Fruit fly (Drosophila melanogaster) whole organism, embryonic: ENCODE data around the gene CG32645.

Source experiments
- CG11695 ChIP-seq: fragments of 200-800 bp; sonication (Bioruptor generic); IDR thresholded peaks from 3 replicates; pipeline ENCODE4 v1.3.6; 2022; ENCODE audit warnings: missing biosample characterization, missing genetic modification characterization
- CG14050 ChIP-seq: fragments of 200-800 bp; sonication (Bioruptor generic); IDR thresholded peaks from 3 replicates; pipeline ENCODE4 v1.3.6; 2022; ENCODE audit warnings: missing biosample characterization, missing genetic modification characterization
- CG15601 ChIP-seq: fragments of 200-800 bp; sonication (Bioruptor generic); optimal IDR thresholded peaks from 3 replicates; lab custom pipeline; 2019; ENCODE audit warnings: missing biosample characterization, mild to moderate bottlenecking, missing genetic modification characterization, moderate library complexity
- CG3065 ChIP-seq: fragments of 200-800 bp; sonication (Bioruptor generic); optimal IDR thresholded peaks from 2 replicates; lab custom pipeline; 2016; ENCODE audit warnings: missing biosample characterization, missing genetic modification characterization
- CG33213 ChIP-seq: fragments of 200-800 bp; sonication (Bioruptor generic); optimal IDR thresholded peaks from 3 replicates; lab custom pipeline; 2016; ENCODE audit warnings: missing biosample characterization, missing genetic modification characterization
- CG33557 ChIP-seq: fragments of 200-800 bp; sonication (Bioruptor generic); optimal IDR thresholded peaks from 2 replicates; lab custom pipeline; 2019; ENCODE audit warnings: missing biosample characterization, mild to moderate bottlenecking, missing genetic modification characterization, moderate library complexity
- CG6689 ChIP-seq: fragments of 200-800 bp; sonication (Bioruptor generic); IDR thresholded peaks from 2 replicates; pipeline ENCODE4 v1.3.6; 2022; ENCODE audit warnings: missing biosample characterization, missing genetic modification characterization
- CG7271 ChIP-seq: fragments of 200-800 bp; sonication (Bioruptor generic); optimal IDR thresholded peaks from 2 replicates; lab custom pipeline; 2018; ENCODE audit warnings: missing biosample characterization, mild to moderate bottlenecking, missing genetic modification characterization, moderate library complexity
- CG8290 ChIP-seq, 3 experiments: fragments of 200-800 bp; sonication (Bioruptor generic); optimal IDR thresholded peaks; 2 replicates each; lab custom pipeline; 2016 to 2019; ENCODE audit warnings: missing biosample characterization in 3 of 3, missing genetic modification characterization in 3 of 3, mild to moderate bottlenecking in 2 of 3, moderate library complexity in 1 of 3
- D19A ChIP-seq: fragments of 200-800 bp; optimal IDR thresholded peaks from 3 replicates; lab custom pipeline; 2019; ENCODE audit warnings: missing biosample characterization, mild to moderate bottlenecking, missing genetic modification characterization, moderate library complexity
- Dad ChIP-seq: fragments of 200-800 bp; sonication (Bioruptor generic); optimal IDR thresholded peaks from 3 replicates; lab custom pipeline; 2016; ENCODE audit warnings: missing biosample characterization, missing genetic modification characterization
- Doc2 ChIP-seq: fragments of 200-800 bp; sonication (Bioruptor generic); IDR thresholded peaks from 2 replicates; pipeline ENCODE4 v1.3.6; 2022; ENCODE audit warnings: missing biosample characterization, missing genetic modification characterization
- Doc3 ChIP-seq: fragments of 200-800 bp; sonication (Bioruptor generic); IDR thresholded peaks from 3 replicates; pipeline ENCODE4 v1.3.6; 2022; ENCODE audit warnings: missing biosample characterization, missing genetic modification characterization; ENCODE audit not compliant: partially characterized antibody
- Dp ChIP-seq: fragments of 200-800 bp; sonication (Bioruptor generic); optimal IDR thresholded peaks from 2 replicates; lab custom pipeline; 2018; ENCODE audit warnings: missing biosample characterization, mild to moderate bottlenecking, missing genetic modification characterization, moderate library complexity
- Mrtf ChIP-seq: fragments of 200-800 bp; sonication (Bioruptor generic); IDR thresholded peaks from 3 replicates; pipeline ENCODE4 v1.3.6; 2022; ENCODE audit warnings: missing biosample characterization, missing genetic modification characterization
- Nf-YC ChIP-seq: fragments of 200-800 bp; optimal IDR thresholded peaks from 3 replicates; lab custom pipeline; 2019; ENCODE audit warnings: missing biosample characterization, mild to moderate bottlenecking, missing genetic modification characterization, moderate library complexity
- Pdp1 ChIP-seq, 2 experiments: fragments of 200-800 bp; sonication (Bioruptor generic); optimal IDR thresholded peaks; 3 replicates each; lab custom pipeline; 2016; ENCODE audit warnings: missing biosample characterization in 2 of 2, missing genetic modification characterization in 2 of 2, mild to moderate bottlenecking in 1 of 2, moderate library complexity in 1 of 2
- Ptx1 ChIP-seq: fragments of 200-800 bp; sonication (Bioruptor generic); IDR thresholded peaks from 2 replicates; pipeline ENCODE4 v1.3.6; 2022; ENCODE audit warnings: missing biosample characterization, missing genetic modification characterization
- TFAM ChIP-seq: fragments of 200-800 bp; sonication (Bioruptor generic); optimal IDR thresholded peaks from 2 replicates; lab custom pipeline; 2017; ENCODE audit warnings: missing biosample characterization, missing genetic modification characterization, inconsistent platforms
- Xrp1 ChIP-seq: fragments of 200-800 bp; sonication (Bioruptor generic); IDR thresholded peaks from 2 replicates; pipeline ENCODE4 v1.3.6; 2022; ENCODE audit warnings: missing biosample characterization, missing genetic modification characterization
- ab ChIP-seq: fragments of 200-800 bp; sonication (Bioruptor generic); optimal IDR thresholded peaks from 2 replicates; lab custom pipeline; 2016; ENCODE audit warnings: missing biosample characterization, missing genetic modification characterization
- caup ChIP-seq: fragments of 200-800 bp; sonication (Bioruptor generic); optimal IDR thresholded peaks from 3 replicates; lab custom pipeline; 2017; ENCODE audit warnings: missing biosample characterization, mild to moderate bottlenecking, missing genetic modification characterization, moderate library complexity; ENCODE audit not compliant: severe bottlenecking
- ci ChIP-seq: fragments of 200-800 bp; sonication (Bioruptor generic); IDR thresholded peaks from 3 replicates; pipeline ENCODE4 v1.3.6; 2022; ENCODE audit warnings: missing biosample characterization, missing genetic modification characterization
- corto ChIP-seq: fragments of 200-800 bp; sonication (Bioruptor generic); optimal IDR thresholded peaks from 2 replicates; lab custom pipeline; 2016; ENCODE audit warnings: missing biosample characterization, mild to moderate bottlenecking, missing genetic modification characterization, moderate library complexity
- gsb ChIP-seq: fragments of 200-800 bp; sonication (Bioruptor generic); IDR thresholded peaks from 2 replicates; pipeline ENCODE4 v1.3.6; 2022; ENCODE audit warnings: missing biosample characterization, missing genetic modification characterization
- her ChIP-seq: fragments of 200-800 bp; sonication (Bioruptor generic); optimal IDR thresholded peaks from 2 replicates; lab custom pipeline; 2016; ENCODE audit warnings: missing biosample characterization, missing genetic modification characterization
- hth ChIP-seq: fragments of >200 bp; optimal IDR thresholded peaks from 2 replicates; lab custom pipeline; 2017; ENCODE audit warnings: inconsistent platforms
- ind ChIP-seq: fragments of 200-800 bp; sonication (Bioruptor generic); optimal IDR thresholded peaks from 3 replicates; lab custom pipeline; 2016; ENCODE audit warnings: missing biosample characterization, missing genetic modification characterization
- lab ChIP-seq: fragments of 200-800 bp; sonication (Bioruptor generic); optimal IDR thresholded peaks from 3 replicates; lab custom pipeline; 2017; ENCODE audit warnings: missing biosample characterization, missing genetic modification characterization, mild to moderate bottlenecking, moderate library complexity, missing genetic modification reagents
- lilli ChIP-seq: fragments of 200-800 bp; sonication (Bioruptor generic); optimal IDR thresholded peaks from 3 replicates; lab custom pipeline; 2016; ENCODE audit warnings: missing biosample characterization, missing genetic modification characterization
- pita ChIP-seq: fragments of 200-800 bp; sonication (Bioruptor generic); optimal IDR thresholded peaks from 2 replicates; lab custom pipeline; 2017; ENCODE audit warnings: missing biosample characterization, mild to moderate bottlenecking, missing genetic modification characterization
- repo ChIP-seq: fragments of 200-800 bp; sonication (Bioruptor generic); optimal IDR thresholded peaks from 2 replicates; lab custom pipeline; 2016; ENCODE audit warnings: missing biosample characterization, missing genetic modification characterization
- schlank ChIP-seq: fragments of 200-800 bp; sonication (Bioruptor generic); optimal IDR thresholded peaks from 2 replicates; lab custom pipeline; 2018; ENCODE audit warnings: missing biosample characterization, mild to moderate bottlenecking, missing genetic modification characterization
- slp2 ChIP-seq: fragments of 200-800 bp; sonication (Bioruptor generic); optimal IDR thresholded peaks from 2 replicates; lab custom pipeline; 2016; ENCODE audit warnings: missing biosample characterization, missing genetic modification characterization
- trh ChIP-seq: fragments of 200-800 bp; sonication (Bioruptor generic); optimal IDR thresholded peaks from 2 replicates; lab custom pipeline; 2016; ENCODE audit warnings: missing biosample characterization, missing genetic modification characterization
- wek ChIP-seq: fragments of 200-800 bp; sonication (Bioruptor generic); optimal IDR thresholded peaks from 3 replicates; lab custom pipeline; 2018; ENCODE audit warnings: missing biosample characterization, mild to moderate bottlenecking, missing genetic modification characterization, moderate library complexity
- zf30C ChIP-seq: fragments of 200-800 bp; sonication (Bioruptor generic); optimal IDR thresholded peaks from 3 replicates; lab custom pipeline; 2018; ENCODE audit warnings: missing biosample characterization, mild to moderate bottlenecking, missing genetic modification characterization
- zfh2 ChIP-seq: fragments of 200-800 bp; sonication (Bioruptor generic); optimal IDR thresholded peaks from 2 replicates; lab custom pipeline; 2016; ENCODE audit warnings: missing biosample characterization, missing genetic modification characterization

CG32645 gene

dm6 chrX:13130175-13130822, 8.7 kb upstream of the CG32645 start (continued):
- TF ChIP-seq Dad (GFP tag; lab: Kevin White, UChicago) (peak; percentile 48), caup (GFP tag; lab: Kevin White, UChicago) (peak; percentile 63), CG11695 (peak; percentile 45; the same call in 1 of the 3 replicates), CG8290 (GFP tag; optimal IDR thresholded peaks at IDR 0.05; lab: Kevin White, UChicago) (peak; percentile 13), CG8290 (tag; optimal IDR thresholded peaks at IDR 0.05; lab: Kevin White, UChicago) (peak in 1 of 2 experiments; percentile 40), trh (GFP tag; lab: Kevin White, UChicago) (no peak), ci (GFP tag; lab: Robert Waterston, UW) (peak; percentile 52; the same call in 1 of the 3 replicates), CG7271 (tag; lab: Kevin White, UChicago) (no peak), Mrtf (GFP tag; lab: Robert Waterston, UW) (no peak), CG33213 (GFP tag; lab: Kevin White, UChicago) (peak; percentile 13), Ptx1 (GFP tag; lab: Robert Waterston, UW) (peak; percentile 56), hth (lab: Kevin White, UChicago) (no peak), wek (GFP tag; lab: Kevin White, UChicago) (no peak), CG14050 (peak; percentile 28; the same call in 1 of the 3 replicates), Dp (GFP tag; lab: Kevin White, UChicago) (no peak), Pdp1 (GFP tag; optimal IDR thresholded peaks at IDR 0.05; lab: Kevin White, UChicago) (peak; percentile 51 to 71), pita (no peak), zf30C (no peak), CG6689 (GFP tag; lab: Robert Waterston, UW) (peak; percentile 62), CG3065 (GFP tag; lab: Kevin White, UChicago) (no peak), Xrp1 (GFP tag; lab: Robert Waterston, UW) (peak; percentile 57; the same call in 1 of the 2 replicates), ind (GFP tag; lab: Kevin White, UChicago) (peak; percentile 57), her (GFP tag; lab: Kevin White, UChicago) (peak; percentile 54), slp2 (peak; percentile 71), lab (GFP tag; lab: Kevin White, UChicago) (peak; percentile 81), gsb (GFP tag; lab: Robert Waterston, UW) (no peak), repo (GFP tag; lab: Kevin White, UChicago) (peak; percentile 52), lilli (GFP tag; lab: Kevin White, UChicago) (peak; percentile 70), Doc2 (GFP tag; lab: Robert Waterston, UW) (no peak), CG15601 (tag; lab: Kevin White, UChicago) (peak; percentile 72), D19A (tag; lab: Kevin White, UChicago) (peak; percentile 80), zfh2 (GFP tag; lab: Kevin White, UChicago) (peak; percentile 59), ab (GFP tag; lab: Kevin White, UChicago) (peak; percentile 29), corto (GFP tag; lab: Kevin White, UChicago) (peak; percentile 3), CG33557 (GFP tag; lab: Kevin White, UChicago) (peak; percentile 70), schlank (tag; lab: Kevin White, UChicago) (peak; percentile 56), Doc3 (GFP tag; lab: Robert Waterston, UW) (no peak), Nf-YC (tag; lab: Kevin White, UChicago) (peak; percentile 55), TFAM (GFP tag; lab: Kevin White, UChicago) (no peak)
